Fruit fly (Drosophila melanogaster) whole organism, embryonic: Measurements from ENCODE around the gene kra.

Experiments used
- B-H1 ChIP-seq: fragments of 200-800 bp; sonication (Bioruptor generic); IDR thresholded peaks from 3 replicates; pipeline ENCODE4 v1.3.6; 2022; ENCODE audit warnings: missing biosample characterization, missing genetic modification characterization
- CG10147 ChIP-seq: fragments of 200-800 bp; sonication (Bioruptor generic); optimal IDR thresholded peaks from 2 replicates; lab custom pipeline; 2019; ENCODE audit warnings: missing biosample characterization, mild to moderate bottlenecking, missing genetic modification characterization, moderate library complexity
- CG11695 ChIP-seq: fragments of 200-800 bp; sonication (Bioruptor generic); IDR thresholded peaks from 3 replicates; pipeline ENCODE4 v1.3.6; 2022; ENCODE audit warnings: missing biosample characterization, missing genetic modification characterization
- CG12155 ChIP-seq: fragments of 200-800 bp; sonication (Bioruptor generic); optimal IDR thresholded peaks from 3 replicates; lab custom pipeline; 2016; ENCODE audit warnings: missing biosample characterization, missing genetic modification characterization
- CG12942 ChIP-seq: fragments of 200-800 bp; sonication (Bioruptor generic); optimal IDR thresholded peaks from 3 replicates; lab custom pipeline; 2016; ENCODE audit warnings: missing biosample characterization, missing genetic modification characterization
- CG15514 ChIP-seq: fragments of 200-800 bp; sonication (Bioruptor generic); optimal IDR thresholded peaks from 3 replicates; lab custom pipeline; 2017; ENCODE audit warnings: missing biosample characterization, missing genetic modification characterization, mild to moderate bottlenecking, moderate library complexity, missing genetic modification reagents
- CG16779 ChIP-seq: fragments of 200-800 bp; sonication (Bioruptor generic); IDR thresholded peaks from 2 replicates; pipeline ENCODE4 v1.3.6; 2022; ENCODE audit warnings: missing biosample characterization, missing genetic modification characterization
- CG16815 ChIP-seq: fragments of 200-800 bp; sonication (Bioruptor generic); optimal IDR thresholded peaks from 3 replicates; lab custom pipeline; 2017; ENCODE audit warnings: missing biosample characterization, mild to moderate bottlenecking, missing genetic modification characterization
- CG16863 ChIP-seq: fragments of 200-800 bp; sonication (Bioruptor generic); optimal IDR thresholded peaks from 3 replicates; lab custom pipeline; 2016; ENCODE audit warnings: missing biosample characterization, missing genetic modification characterization
- CG17359 ChIP-seq: fragments of 200-800 bp; sonication (Bioruptor generic); optimal IDR thresholded peaks from 3 replicates; lab custom pipeline; 2018; ENCODE audit warnings: missing biosample characterization, mild to moderate bottlenecking, missing genetic modification characterization, moderate library complexity
- CG17802 ChIP-seq: fragments of 200-800 bp; sonication (Bioruptor generic); optimal IDR thresholded peaks from 2 replicates; lab custom pipeline; 2018; ENCODE audit warnings: missing biosample characterization, mild to moderate bottlenecking, missing genetic modification characterization, moderate library complexity
- CG17829 ChIP-seq: fragments of 200-800 bp; optimal IDR thresholded peaks from 2 replicates; lab custom pipeline; 2019; ENCODE audit warnings: missing biosample characterization, mild to moderate bottlenecking, missing genetic modification characterization, moderate library complexity
- CG18011 ChIP-seq: fragments of 200-800 bp; sonication (Bioruptor generic); optimal IDR thresholded peaks from 2 replicates; lab custom pipeline; 2017; ENCODE audit warnings: missing biosample characterization, missing genetic modification characterization, mild to moderate bottlenecking, moderate library complexity, missing genotype
- CG2116 ChIP-seq: fragments of 200-800 bp; sonication (Bioruptor generic); optimal IDR thresholded peaks from 3 replicates; lab custom pipeline; 2018; ENCODE audit warnings: missing biosample characterization, mild to moderate bottlenecking, missing genetic modification characterization
- CG2129 ChIP-seq: fragments of 200-800 bp; sonication (Bioruptor generic); IDR thresholded peaks from 2 replicates; pipeline ENCODE4 v1.3.6; 2022; ENCODE audit warnings: missing biosample characterization, missing genetic modification characterization; ENCODE audit not compliant: partially characterized antibody
- CG3065 ChIP-seq: fragments of 200-800 bp; sonication (Bioruptor generic); optimal IDR thresholded peaks from 2 replicates; lab custom pipeline; 2016; ENCODE audit warnings: missing biosample characterization, missing genetic modification characterization
- CG31388 ChIP-seq: fragments of 200-800 bp; sonication (Bioruptor generic); optimal IDR thresholded peaks from 2 replicates; lab custom pipeline; 2016; ENCODE audit warnings: missing biosample characterization, missing genetic modification characterization
- CG3281 ChIP-seq: fragments of 200-800 bp; sonication (Bioruptor generic); optimal IDR thresholded peaks from 3 replicates; lab custom pipeline; 2017; ENCODE audit warnings: missing biosample characterization, mild to moderate bottlenecking, missing genetic modification characterization
- CG43689 ChIP-seq: fragments of 200-800 bp; sonication (Bioruptor generic); IDR thresholded peaks from 2 replicates; pipeline ENCODE4 v1.3.6; 2022; ENCODE audit warnings: missing biosample characterization, missing genetic modification characterization
- CG5180 ChIP-seq: fragments of 200-800 bp; sonication (Bioruptor generic); optimal IDR thresholded peaks from 3 replicates; lab custom pipeline; 2017; ENCODE audit warnings: missing biosample characterization, missing genetic modification characterization, mild to moderate bottlenecking, moderate library complexity, missing genetic modification reagents
- CG7963 ChIP-seq: fragments of 200-800 bp; sonication (Bioruptor generic); IDR thresholded peaks from 3 replicates; pipeline ENCODE4 v1.3.6; 2022; ENCODE audit warnings: missing biosample characterization, missing genetic modification characterization; ENCODE audit not compliant: partially characterized antibody
- CG8281 ChIP-seq: fragments of 200-800 bp; sonication (Bioruptor generic); optimal IDR thresholded peaks from 2 replicates; lab custom pipeline; 2018; ENCODE audit warnings: missing biosample characterization, mild to moderate bottlenecking, missing genetic modification characterization, moderate library complexity
- D ChIP-seq, 2 experiments: fragments of 200-800 bp in 1 of 2; fragments of >200 bp in 1 of 2; sonication (Bioruptor generic) in 1 of 2; optimal IDR thresholded peaks; 2 replicates in 1 of 2; 3 replicates in 1 of 2; lab custom pipeline; 2017; ENCODE audit warnings: mild to moderate bottlenecking in 1 of 2, missing biosample characterization in 1 of 2, missing genetic modification characterization in 1 of 2, missing genetic modification reagents in 1 of 2
- E2f1 ChIP-seq: fragments of 200-800 bp; sonication (Bioruptor generic); IDR thresholded peaks from 2 replicates; pipeline ENCODE4 v1.3.6; 2022; ENCODE audit warnings: missing biosample characterization, missing genetic modification characterization
- HLH54F ChIP-seq: fragments of 200-800 bp; sonication (Bioruptor generic); optimal IDR thresholded peaks from 3 replicates; lab custom pipeline; 2016; ENCODE audit warnings: missing biosample characterization, missing genetic modification characterization
- HmgZ ChIP-seq: fragments of 200-800 bp; sonication (Bioruptor generic); optimal IDR thresholded peaks from 2 replicates; lab custom pipeline; 2018; ENCODE audit warnings: missing biosample characterization, mild to moderate bottlenecking, missing genetic modification characterization
- Scr ChIP-seq: fragments of 200-800 bp; sonication (Bioruptor generic); IDR thresholded peaks from 2 replicates; pipeline ENCODE4 v1.3.6; 2022; ENCODE audit warnings: missing biosample characterization, missing genetic modification characterization; ENCODE audit not compliant: partially characterized antibody
- Tbp ChIP-seq: fragments of >200 bp; optimal IDR thresholded peaks from 2 replicates; lab custom pipeline; 2018; ENCODE audit warnings: missing biosample characterization, missing genetic modification characterization
- Xbp1 ChIP-seq: fragments of 200-800 bp; sonication (Bioruptor generic); optimal IDR thresholded peaks from 3 replicates; lab custom pipeline; 2016; ENCODE audit warnings: missing biosample characterization, mild to moderate bottlenecking, missing genetic modification characterization
- ap ChIP-seq: fragments of 200-800 bp; sonication (Bioruptor generic); IDR thresholded peaks from 2 replicates; pipeline ENCODE4 v1.3.6; 2022; ENCODE audit warnings: missing biosample characterization, missing genetic modification characterization
- bab2 ChIP-seq: fragments of 200-800 bp; sonication (Bioruptor generic); optimal IDR thresholded peaks from 2 replicates; lab custom pipeline; 2016; ENCODE audit warnings: missing biosample characterization, missing genetic modification characterization
- dimm ChIP-seq: fragments of 200-800 bp; sonication (Bioruptor generic); IDR thresholded peaks from 2 replicates; pipeline ENCODE4 v1.3.6; 2022; ENCODE audit warnings: missing biosample characterization, missing genetic modification characterization
- disco-r ChIP-seq: fragments of 200-800 bp; sonication (Bioruptor generic); optimal IDR thresholded peaks from 2 replicates; lab custom pipeline; 2016; ENCODE audit warnings: missing biosample characterization, missing genetic modification characterization
- dmrt11E ChIP-seq: fragments of 200-800 bp; sonication (Bioruptor generic); optimal IDR thresholded peaks from 3 replicates; lab custom pipeline; 2018; ENCODE audit warnings: missing biosample characterization, mild to moderate bottlenecking, missing genetic modification characterization, moderate library complexity
- grau ChIP-seq: fragments of 200-800 bp; optimal IDR thresholded peaks from 3 replicates; lab custom pipeline; 2019; ENCODE audit warnings: missing biosample characterization, mild to moderate bottlenecking, missing genetic modification characterization, moderate library complexity
- lab ChIP-seq: fragments of 200-800 bp; sonication (Bioruptor generic); optimal IDR thresholded peaks from 3 replicates; lab custom pipeline; 2017; ENCODE audit warnings: missing biosample characterization, missing genetic modification characterization, mild to moderate bottlenecking, moderate library complexity, missing genetic modification reagents
- lbe ChIP-seq: fragments of 200-800 bp; sonication (Bioruptor generic); optimal IDR thresholded peaks from 2 replicates; lab custom pipeline; 2016; ENCODE audit warnings: missing biosample characterization, mild to moderate bottlenecking, missing genetic modification characterization
- lilli ChIP-seq: fragments of 200-800 bp; sonication (Bioruptor generic); optimal IDR thresholded peaks from 3 replicates; lab custom pipeline; 2016; ENCODE audit warnings: missing biosample characterization, missing genetic modification characterization
- mirr ChIP-seq: fragments of 200-800 bp; sonication (Bioruptor generic); optimal IDR thresholded peaks from 3 replicates; lab custom pipeline; 2018; ENCODE audit warnings: missing biosample characterization, mild to moderate bottlenecking, missing genetic modification characterization
- pb ChIP-seq: fragments of 200-800 bp; sonication (Bioruptor generic); optimal IDR thresholded peaks from 3 replicates; lab custom pipeline; 2016; ENCODE audit warnings: missing biosample characterization, missing genetic modification characterization
- pfk ChIP-seq: fragments of 200-800 bp; sonication (Bioruptor generic); optimal IDR thresholded peaks from 2 replicates; lab custom pipeline; 2018; ENCODE audit warnings: missing biosample characterization, mild to moderate bottlenecking, missing genetic modification characterization, moderate library complexity
- pzg ChIP-seq: fragments of 200-800 bp; sonication (Bioruptor generic); optimal IDR thresholded peaks from 3 replicates; lab custom pipeline; 2018; ENCODE audit warnings: missing biosample characterization, mild to moderate bottlenecking, missing genetic modification characterization, moderate library complexity
- row ChIP-seq: fragments of 200-800 bp; sonication (Bioruptor generic); IDR thresholded peaks from 3 replicates; pipeline ENCODE4 v1.3.6; 2022; ENCODE audit warnings: missing biosample characterization, missing genetic modification characterization
- slbo ChIP-seq: fragments of 200-800 bp; sonication (Bioruptor generic); IDR thresholded peaks from 2 replicates; pipeline ENCODE4 v1.3.6; 2022; ENCODE audit warnings: missing biosample characterization, missing genetic modification characterization
- toy ChIP-seq: fragments of 200-800 bp; sonication (Bioruptor generic); IDR thresholded peaks from 2 replicates; pipeline ENCODE4 v1.3.6; 2022; ENCODE audit warnings: missing biosample characterization, missing genetic modification characterization
- vfl ChIP-seq: fragments of 200-800 bp; sonication (Bioruptor generic); optimal IDR thresholded peaks from 2 replicates; lab custom pipeline; 2016; ENCODE audit warnings: missing biosample characterization, missing genetic modification characterization
- vvl ChIP-seq: fragments of 200-800 bp; sonication (Bioruptor generic); IDR thresholded peaks from 2 replicates; pipeline ENCODE4 v1.3.6; 2022; ENCODE audit warnings: missing biosample characterization, missing genetic modification characterization
- wor ChIP-seq: fragments of 200-800 bp; sonication (Bioruptor generic); IDR thresholded peaks from 2 replicates; pipeline ENCODE4 v1.3.6; 2022; ENCODE audit warnings: missing biosample characterization, missing genetic modification characterization

Gene kra

DNA sequence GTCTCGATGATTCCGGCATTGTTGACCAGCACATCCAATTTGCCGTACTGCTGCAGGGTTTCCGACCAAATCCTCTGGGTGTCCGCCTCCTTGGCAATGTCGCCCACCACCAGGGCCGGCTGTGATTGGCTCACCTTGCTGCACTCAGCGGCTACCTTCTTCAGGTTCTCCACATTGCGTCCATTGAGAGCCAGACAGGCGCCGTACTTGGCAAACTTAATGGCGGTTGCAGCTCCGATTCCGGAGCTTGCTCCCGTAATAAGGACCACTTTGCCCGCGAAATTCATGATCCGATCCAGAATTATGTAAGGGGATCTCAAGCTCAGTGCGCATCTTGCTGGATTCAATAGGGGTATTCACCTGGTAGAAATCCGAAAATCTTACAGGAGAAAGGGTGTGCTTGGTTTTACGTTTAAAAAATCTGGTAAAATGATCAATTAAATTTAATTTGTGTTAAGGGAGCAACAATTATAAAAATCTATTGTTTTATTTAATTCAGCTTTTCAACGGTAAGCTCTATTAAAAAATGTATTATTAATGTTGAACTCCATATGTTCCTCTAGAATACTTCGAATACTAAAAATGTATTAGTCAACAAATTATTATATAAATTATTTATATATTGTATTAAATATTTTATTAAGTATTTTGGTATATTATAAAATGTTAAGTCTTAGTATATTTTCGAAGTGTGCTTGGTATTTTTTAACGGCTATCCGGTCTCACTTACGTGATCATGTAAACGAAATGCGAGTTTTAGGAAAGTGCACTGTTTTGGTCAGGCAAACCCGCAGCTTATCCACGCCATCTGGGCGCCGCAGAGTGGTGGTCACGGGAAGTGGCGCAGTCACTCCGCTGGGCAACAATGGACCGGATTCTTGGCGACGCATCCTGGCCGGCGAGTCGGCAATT lies 35.8 kb upstream of the kra start, which contains the start of the genes CG31548 and CG12170 (continued):
- TF ChIP-seq row (GFP tag; lab: Robert Waterston, UW) (peak; percentile 62; the same call in 2 of the 3 replicates), pb (no peak), CG8281 (tag; lab: Kevin White, UChicago) (no peak), Tbp (no peak), lab (GFP tag; lab: Kevin White, UChicago) (no peak), CG3065 (GFP tag; lab: Kevin White, UChicago) (no peak), vfl (GFP tag; lab: Kevin White, UChicago) (peak; percentile 15), CG31388 (GFP tag; lab: Kevin White, UChicago) (peak; percentile 36), CG16779 (GFP tag; lab: Robert Waterston, UW) (no peak), CG16863 (GFP tag; lab: Kevin White, UChicago) (peak; percentile 27), lilli (GFP tag; lab: Kevin White, UChicago) (peak; percentile 53), Scr (GFP tag; lab: Robert Waterston, UW) (no peak), HmgZ (tag; lab: Kevin White, UChicago) (no peak), slbo (GFP tag; lab: Robert Waterston, UW) (peak; percentile 24; the same call in 1 of the 2 replicates), dmrt11E (peak; percentile 55), CG2116 (GFP tag; lab: Kevin White, UChicago) (peak; percentile 58), CG3281 (peak; percentile 40), wor (GFP tag; lab: Robert Waterston, UW) (no peak), CG17829 (tag; lab: Kevin White, UChicago) (peak; percentile 62), toy (GFP tag; lab: Robert Waterston, UW) (no peak), CG43689 (GFP tag; lab: Robert Waterston, UW) (no peak), ap (peak; percentile 29; the same call in 1 of the 2 replicates), CG12942 (peak; percentile 54), E2f1 (GFP tag; lab: Robert Waterston, UW) (peak; percentile 39; the same call in 1 of the 2 replicates), CG18011 (GFP tag; lab: Kevin White, UChicago) (peak; percentile 36), CG7963 (GFP tag; lab: Robert Waterston, UW) (no peak), B-H1 (GFP tag; lab: Robert Waterston, UW) (0 out of 3 replicates have a peak, but pooled peaks have one; percentile 15), CG5180 (no peak), disco-r (GFP tag; lab: Kevin White, UChicago) (no peak), bab2 (GFP tag; lab: Kevin White, UChicago) (peak; percentile 5), lbe (GFP tag; lab: Kevin White, UChicago) (peak; percentile 22), pzg (GFP tag; lab: Kevin White, UChicago) (peak; percentile 15), CG2129 (GFP tag; lab: Robert Waterston, UW) (no peak), D (optimal IDR thresholded peaks at IDR 0.05; lab: Kevin White, UChicago) (no peak), D (GFP tag; optimal IDR thresholded peaks at IDR 0.05; lab: Kevin White, UChicago) (no peak), mirr (GFP tag; lab: Kevin White, UChicago) (no peak), Xbp1 (GFP tag; lab: Kevin White, UChicago) (peak; percentile 72), CG16815 (GFP tag; lab: Kevin White, UChicago) (no peak), CG12155 (peak; percentile 31), HLH54F (no peak), CG15514 (GFP tag; lab: Kevin White, UChicago) (peak; percentile 53), CG10147 (peak; percentile 23), pfk (GFP tag; lab: Kevin White, UChicago) (no peak), CG17802 (no peak), grau (tag; lab: Kevin White, UChicago) (peak; percentile 62), CG11695 (GFP tag; lab: Robert Waterston, UW) (peak; percentile 66), dimm (GFP tag; lab: Robert Waterston, UW) (no peak), CG17359 (tag; lab: Kevin White, UChicago) (peak; percentile 48), vvl (GFP tag; lab: Robert Waterston, UW) (peak; percentile 64)
